Worm (Caenorhabditis elegans) whole organism, young adult: ENCODE data around the gene K11H3.2.
A peak's percentile ranks its signal among the peaks of the same experiment; 100 is the strongest.

Source experiments
- C06A6.2 ChIP-seq: fragments of 200-800 bp; sonication (Bioruptor generic); conservative IDR thresholded peaks from 2 replicates; pipeline ENCODE4 v1.3.6; 2022; ENCODE audit warnings: missing genetic modification characterization, missing compliant biosample characterization
- D2030.7 ChIP-seq: fragments of 200-800 bp; sonication (Bioruptor generic); IDR thresholded peaks from 2 replicates; pipeline ENCODE4 v1.3.6; 2022; ENCODE audit warnings: missing genetic modification reagents, missing genetic modification characterization, missing compliant biosample characterization
- F10E7.11 ChIP-seq: sonication (generic microtip); optimal IDR thresholded peaks from 2 replicates; lab custom pipeline; 2017; ENCODE audit warnings: mild to moderate bottlenecking, missing genetic modification characterization, moderate library complexity, missing compliant biosample characterization
- F23B12.7 ChIP-seq: sonication (generic microtip); optimal IDR thresholded peaks from 2 replicates; lab custom pipeline; 2017; ENCODE audit warnings: missing genetic modification characterization, mild to moderate bottlenecking, missing compliant biosample characterization, antibody characterized with exemption, moderate library complexity; ENCODE audit not compliant: insufficient read depth
- F33H1.4 ChIP-seq: fragments of 200-800 bp; sonication (Bioruptor generic); IDR thresholded peaks from 2 replicates; pipeline ENCODE4 v1.3.6; 2022; ENCODE audit warnings: missing genetic modification reagents, missing genetic modification characterization, missing compliant biosample characterization
- F39B2.1 ChIP-seq: fragments of 200-800 bp; sonication (Bioruptor generic); IDR thresholded peaks from 2 replicates; pipeline ENCODE4 v1.3.6; 2022; ENCODE audit warnings: missing genetic modification reagents, missing genetic modification characterization, missing compliant biosample characterization
- F49E8.2 ChIP-seq: sonication (generic microtip); optimal IDR thresholded peaks from 3 replicates; lab custom pipeline; 2017; ENCODE audit warnings: missing genetic modification characterization, mild to moderate bottlenecking, missing compliant biosample characterization, antibody characterized with exemption, moderate library complexity; ENCODE audit not compliant: insufficient read depth
- F55B11.4 ChIP-seq: sonication (generic microtip); optimal IDR thresholded peaks from 2 replicates; lab custom pipeline; 2016; ENCODE audit warnings: missing compliant biosample characterization, missing genetic modification characterization, borderline replicate concordance; ENCODE audit not compliant: insufficient read depth
- K12H6.12 ChIP-seq: fragments of 200-800 bp; sonication (Bioruptor generic); optimal IDR thresholded peaks from 2 replicates; lab custom pipeline; 2018; ENCODE audit warnings: mild to moderate bottlenecking, missing genetic modification characterization, missing compliant biosample characterization
- Y53F4B.3 ChIP-seq: fragments of 200-800 bp; sonication (Bioruptor generic); IDR thresholded peaks from 2 replicates; pipeline ENCODE4 v1.3.6; 2022; ENCODE audit warnings: missing genetic modification reagents, missing genetic modification characterization, missing compliant biosample characterization
- Y67H2A.10 ChIP-seq: fragments of 200-800 bp; sonication (Bioruptor generic); conservative IDR thresholded peaks from 2 replicates; pipeline ENCODE4 v1.3.6; 2022; ENCODE audit warnings: missing genetic modification reagents, missing genetic modification characterization, missing compliant biosample characterization
- akir-1 ChIP-seq: fragments of 200-800 bp; sonication (Bioruptor generic); optimal IDR thresholded peaks from 2 replicates; lab custom pipeline; 2018; ENCODE audit warnings: mild to moderate bottlenecking, missing genetic modification characterization, moderate library complexity, missing compliant biosample characterization
- ama-1 ChIP-seq, 3 experiments: fragments of 150-350 bp in 1 of 3; sonication (generic microtip) in 2 of 3; optimal IDR thresholded peaks; 2 replicates each; lab custom pipeline; 2014 to 2018; ENCODE audit warnings: missing biosample characterization in 2 of 3, missing genetic modification characterization in 2 of 3, missing genetic modification reagents in 2 of 3
- atf-7 ChIP-seq: sonication (generic microtip); optimal IDR thresholded peaks from 2 replicates; lab custom pipeline; 2017; ENCODE audit warnings: mild to moderate bottlenecking, missing genetic modification characterization, missing compliant biosample characterization
- attf-5 ChIP-seq: fragments of 200-800 bp; sonication (Bioruptor generic); optimal IDR thresholded peaks from 2 replicates; lab custom pipeline; 2018; ENCODE audit warnings: mild to moderate bottlenecking, missing genetic modification characterization, missing compliant biosample characterization
- bed-1 ChIP-seq: fragments of 200-800 bp; sonication (Bioruptor generic); IDR thresholded peaks from 2 replicates; pipeline ENCODE4 v1.3.6; 2022; ENCODE audit warnings: missing genetic modification reagents, missing genetic modification characterization, missing compliant biosample characterization
- ccch-3 ChIP-seq: fragments of 200-800 bp; sonication (Bioruptor generic); optimal IDR thresholded peaks from 2 replicates; lab custom pipeline; 2018; ENCODE audit warnings: mild to moderate bottlenecking, missing genetic modification characterization, missing compliant biosample characterization
- cebp-1 ChIP-seq, 2 experiments: fragments of 200-800 bp in 1 of 2; sonication (Bioruptor generic) in 1 of 2; sonication (generic microtip) in 1 of 2; IDR thresholded peaks in 1 of 2; optimal IDR thresholded peaks in 1 of 2; 2 replicates each; pipeline versions ENCODE4 v1.3.6 to Lab custom; 2017 to 2022; ENCODE audit warnings: missing compliant biosample characterization in 2 of 2, missing genetic modification characterization in 2 of 2, mild to moderate bottlenecking in 1 of 2, missing genetic modification reagents in 1 of 2, moderate library complexity in 1 of 2
- ceh-100 ChIP-seq: fragments of 200-800 bp; sonication (Bioruptor generic); IDR thresholded peaks from 2 replicates; pipeline ENCODE4 v1.3.6; 2022; ENCODE audit warnings: missing genetic modification reagents, missing genetic modification characterization, missing compliant biosample characterization
- ceh-27 ChIP-seq: fragments of 200-800 bp; sonication (Bioruptor generic); optimal IDR thresholded peaks from 2 replicates; lab custom pipeline; 2018; ENCODE audit warnings: mild to moderate bottlenecking, missing genetic modification characterization, moderate library complexity, missing compliant biosample characterization
- ceh-91 ChIP-seq: fragments of 200-800 bp; sonication (Bioruptor generic); IDR thresholded peaks from 2 replicates; pipeline ENCODE4 v1.3.6; 2022; ENCODE audit warnings: missing genetic modification reagents, missing genetic modification characterization, missing compliant biosample characterization
- die-1 ChIP-seq: sonication (generic microtip); optimal IDR thresholded peaks from 2 replicates; lab custom pipeline; 2016; ENCODE audit warnings: missing genotype, mild to moderate bottlenecking, missing genetic modification characterization, missing compliant biosample characterization
- dox-1 ChIP-seq: fragments of 200-800 bp; sonication (Bioruptor generic); IDR thresholded peaks from 2 replicates; pipeline ENCODE4 v1.3.6; 2022; ENCODE audit warnings: missing genetic modification reagents, missing genetic modification characterization, missing compliant biosample characterization
- dpl-1 ChIP-seq: fragments of 150-350 bp; optimal IDR thresholded peaks from 2 replicates; lab custom pipeline; 2014; ENCODE audit warnings: missing biosample characterization, missing genetic modification reagents, missing genetic modification characterization
- egl-18 ChIP-seq: fragments of 200-800 bp; sonication (Bioruptor generic); IDR thresholded peaks from 2 replicates; pipeline ENCODE4 v1.3.6; 2022; ENCODE audit warnings: missing genetic modification reagents, missing genetic modification characterization, missing compliant biosample characterization
- hmg-1.2 ChIP-seq: fragments of 200-800 bp; sonication (Bioruptor generic); IDR thresholded peaks from 2 replicates; pipeline ENCODE4 v1.3.6; 2022; ENCODE audit warnings: missing genetic modification reagents, missing genetic modification characterization, missing compliant biosample characterization
- let-526 ChIP-seq: fragments of 200-800 bp; sonication (Bioruptor generic); IDR thresholded peaks from 2 replicates; pipeline ENCODE4 v1.3.6; 2022; ENCODE audit warnings: missing genetic modification reagents, missing genetic modification characterization, missing compliant biosample characterization
- let-607 ChIP-seq, 2 experiments: fragments of 200-800 bp in 1 of 2; sonication (Bioruptor generic) in 1 of 2; sonication (generic microtip) in 1 of 2; optimal IDR thresholded peaks; 2 replicates each; lab custom pipeline; 2016 to 2018; ENCODE audit warnings: mild to moderate bottlenecking in 2 of 2, missing compliant biosample characterization in 2 of 2, missing genetic modification characterization in 2 of 2, moderate library complexity in 2 of 2, missing genotype in 1 of 2
- lin-26 ChIP-seq: fragments of 200-800 bp; sonication (Bioruptor generic); IDR thresholded peaks from 2 replicates; pipeline ENCODE4 v1.3.6; 2022; ENCODE audit warnings: missing genetic modification reagents, missing genetic modification characterization, missing compliant biosample characterization
- lin-54 ChIP-seq: fragments of 200-800 bp; sonication (Bioruptor generic); optimal IDR thresholded peaks from 2 replicates; lab custom pipeline; 2018; ENCODE audit warnings: mild to moderate bottlenecking, missing genetic modification characterization, missing compliant biosample characterization
- lsl-1 ChIP-seq: fragments of 200-800 bp; sonication (Bioruptor generic); optimal IDR thresholded peaks from 2 replicates; lab custom pipeline; 2018; ENCODE audit warnings: mild to moderate bottlenecking, missing genetic modification characterization, moderate library complexity, missing compliant biosample characterization
- madf-6 ChIP-seq: fragments of 200-800 bp; sonication (Bioruptor generic); IDR thresholded peaks from 2 replicates; pipeline ENCODE4 v1.3.6; 2022; ENCODE audit warnings: missing genetic modification reagents, missing genetic modification characterization, missing compliant biosample characterization
- mcd-1 ChIP-seq: fragments of 200-800 bp; sonication (Bioruptor generic); IDR thresholded peaks from 2 replicates; pipeline ENCODE4 v1.3.6; 2022; ENCODE audit warnings: missing genetic modification reagents, missing genetic modification characterization, missing compliant biosample characterization
- nfya-2 ChIP-seq: fragments of 200-800 bp; sonication (Bioruptor generic); IDR thresholded peaks from 2 replicates; pipeline ENCODE4 v1.3.6; 2022; ENCODE audit warnings: missing genetic modification reagents, missing genetic modification characterization, missing compliant biosample characterization
- nfyb-1 ChIP-seq: fragments of 200-800 bp; sonication (Bioruptor generic); IDR thresholded peaks from 2 replicates; pipeline ENCODE4 v1.3.6; 2022; ENCODE audit warnings: missing genetic modification reagents, missing genetic modification characterization, missing compliant biosample characterization
- nhr-80 ChIP-seq: sonication (generic microtip); optimal IDR thresholded peaks from 2 replicates; lab custom pipeline; 2016; ENCODE audit warnings: missing genetic modification characterization, missing compliant biosample characterization
- pbrm-1 ChIP-seq: fragments of 200-800 bp; sonication (Bioruptor generic); IDR thresholded peaks from 2 replicates; pipeline ENCODE4 v1.3.6; 2022; ENCODE audit warnings: missing genetic modification reagents, missing genetic modification characterization, missing compliant biosample characterization
- rcor-1 ChIP-seq: fragments of 200-800 bp; sonication (Bioruptor generic); IDR thresholded peaks from 2 replicates; pipeline ENCODE4 v1.3.6; 2022; ENCODE audit warnings: missing genetic modification reagents, missing genetic modification characterization, missing compliant biosample characterization
- sdz-38 ChIP-seq: sonication (generic microtip); optimal IDR thresholded peaks from 2 replicates; lab custom pipeline; 2016; ENCODE audit warnings: missing genotype, missing genetic modification characterization, missing compliant biosample characterization
- snpc-4 ChIP-seq, 5 experiments: fragments of 150-350 bp in 1 of 5; sonication (generic microtip) in 4 of 5; optimal IDR thresholded peaks; 2 replicates each; lab custom pipeline; 2014 to 2018; ENCODE audit warnings: missing genetic modification characterization in 5 of 5, missing biosample characterization in 3 of 5, antibody characterized with exemption in 2 of 5, mild to moderate bottlenecking in 2 of 5, missing compliant biosample characterization in 2 of 5, missing genotype in 2 of 5, moderate library complexity in 2 of 5, missing genetic modification reagents in 1 of 5
- unc-62 ChIP-seq: fragments of 150-350 bp; optimal IDR thresholded peaks from 2 replicates; lab custom pipeline; 2014; ENCODE audit warnings: missing biosample characterization, missing genetic modification reagents, missing genetic modification characterization
- ztf-22 ChIP-seq: fragments of 200-800 bp; sonication (Bioruptor generic); optimal IDR thresholded peaks from 2 replicates; lab custom pipeline; 2018; ENCODE audit warnings: mild to moderate bottlenecking, missing genetic modification characterization, moderate library complexity, missing compliant biosample characterization

The K11H3.2 gene

ce11 chrIII:9826005-9826404, 20.2 kb upstream of the K11H3.2 start (continued):
- TF ChIP-seq ama-1 (optimal IDR thresholded peaks at IDR 0.05; lab: Kevin White, UChicago), result peak; percentile 79
- TF ChIP-seq ama-1 (GFP tag; optimal IDR thresholded peaks at IDR 0.05; lab: Kevin White, UChicago), result no peak
- 0 out of 2 replicates have a peak, but pooled peaks have one; percentile 48 for TF ChIP-seq pbrm-1 (GFP tag; lab: Robert Waterston, UW)
- no peak for TF ChIP-seq ztf-22 (GFP tag; lab: Kevin White, UChicago)
- no peak for TF ChIP-seq egl-18
- TF ChIP-seq lin-26 (GFP tag; lab: Robert Waterston, UW), result no peak
- no peak for TF ChIP-seq lsl-1
- no peak for TF ChIP-seq dpl-1 (GFP tag; lab: Kevin White, UChicago)
- TF ChIP-seq ceh-27 (GFP tag; lab: Kevin White, UChicago), result no peak
- no peak for TF ChIP-seq unc-62 (GFP tag; lab: Kevin White, UChicago)
- TF ChIP-seq akir-1, result no peak

- TF ChIP-seq C06A6.2 (GFP tag; lab: Robert Waterston, UW) (no peak), madf-6 (GFP tag; lab: Robert Waterston, UW) (peak; percentile 29; the same call in 1 of the 2 replicates), attf-5 (GFP tag; lab: Kevin White, UChicago) (peak; percentile 17), D2030.7 (GFP tag; lab: Robert Waterston, UW) (peak; percentile 33; the same call in 1 of the 2 replicates), ccch-3 (GFP tag; lab: Kevin White, UChicago) (no peak), F49E8.2 (tag; lab: Kevin White, UChicago) (peak; percentile 8), dpl-1 (GFP tag; lab: Kevin White, UChicago) (no peak), let-607 (tag; optimal IDR thresholded peaks at IDR 0.05; lab: Kevin White, UChicago) (no peak), sdz-38 (no peak), rcor-1 (GFP tag; lab: Robert Waterston, UW) (peak; percentile 50; the same call in 1 of the 2 replicates), lin-54 (GFP tag; lab: Kevin White, UChicago) (peak; percentile 31), nhr-80 (tag; lab: Kevin White, UChicago) (peak; percentile 56), F39B2.1 (0 out of 2 replicates have a peak, but pooled peaks have one; percentile 31), nfyb-1 (GFP tag; lab: Robert Waterston, UW) (peak; percentile 49; the same call in 1 of the 2 replicates), bed-1 (GFP tag; lab: Robert Waterston, UW) (no peak), lsl-1 (peak; percentile 83), snpc-4 (GFP tag; optimal IDR thresholded peaks at IDR 0.05; lab: Kevin White, UChicago) (no peak), snpc-4 (tag; optimal IDR thresholded peaks at IDR 0.05; lab: Kevin White, UChicago) (peak in 2 of 4 experiments; percentile 16 to 42), F23B12.7 (peak; percentile 73), F55B11.4 (tag; lab: Kevin White, UChicago) (no peak), mcd-1 (GFP tag; lab: Robert Waterston, UW) (no peak), let-526 (GFP tag; lab: Robert Waterston, UW) (no peak), ceh-27 (GFP tag; lab: Kevin White, UChicago) (peak; percentile 20), pbrm-1 (GFP tag; lab: Robert Waterston, UW) (peak; percentile 56), hmg-1.2 (peak; percentile 44; the same call in 1 of the 2 replicates), Y53F4B.3 (GFP tag; lab: Robert Waterston, UW) (no peak), atf-7 (no peak), K12H6.12 (tag; lab: Kevin White, UChicago) (peak; percentile 59), dox-1 (0 out of 2 replicates have a peak, but pooled peaks have one; percentile 20), die-1 (tag; lab: Kevin White, UChicago) (no peak), nfya-2 (GFP tag; lab: Robert Waterston, UW) (no peak), Y67H2A.10 (GFP tag; lab: Robert Waterston, UW) (no peak), cebp-1 (GFP tag; IDR thresholded peaks at IDR 0.05; lab: Robert Waterston, UW) (peak; percentile 91), cebp-1 (tag; optimal IDR thresholded peaks at IDR 0.05; lab: Kevin White, UChicago) (peak; percentile 89), ceh-100 (GFP tag; lab: Robert Waterston, UW) (no peak), ceh-91 (GFP tag; lab: Robert Waterston, UW) (peak; percentile 53), F10E7.11 (tag; lab: Kevin White, UChicago) (no peak), F33H1.4 (GFP tag; lab: Robert Waterston, UW) (peak; percentile 66)
Measured at ce11 chrIII:9827163-9827951, 18.8 kb upstream of the K11H3.2 start, which contains the start of the genes ZK632.10 and ZK632.11. Gene ZK632.10 (minus strand): TSS chrIII:9827722. Gene ZK632.11 (plus strand): TSS chrIII:9827915.
